Worm (Caenorhabditis elegans): ENCODE data around the gene dsh-2.

Gene dsh-2

ce11 chrII:5084225-5084624, 3.3 kb upstream of the dsh-2 start:
- TF ChIP-seq ceh-58 (GFP tag; IDR thresholded peaks at IDR 0.05): no peak
- TF ChIP-seq tlf-1 (GFP tag; optimal IDR thresholded peaks at IDR 0.05): no peak
- TF ChIP-seq repo-1 (tag; optimal IDR thresholded peaks at IDR 0.05): no peak
- TF ChIP-seq unc-62 (GFP tag; optimal IDR thresholded peaks at IDR 0.05): no peak
- TF ChIP-seq nhr-179 (tag; optimal IDR thresholded peaks at IDR 0.05): no peak
- TF ChIP-seq ztf-6 (GFP tag; IDR thresholded peaks at IDR 0.05): no peak
- TF ChIP-seq ceh-79 (tag; optimal IDR thresholded peaks at IDR 0.05): no peak
- TF ChIP-seq lin-54 (GFP tag; optimal IDR thresholded peaks at IDR 0.05): no peak
- TF ChIP-seq let-526 (GFP tag; IDR thresholded peaks at IDR 0.05): no peak
- TF ChIP-seq ztf-25 (GFP tag; IDR thresholded peaks at IDR 0.05): no peak
- no peak for TF ChIP-seq D2030.7 (GFP tag; IDR thresholded peaks at IDR 0.05)

- no peak for TF ChIP-seq attf-3 (GFP tag; conservative IDR thresholded peaks at IDR 0.05)
- TF ChIP-seq hsf-1 (GFP tag; IDR thresholded peaks at IDR 0.05): no peak
- no peak for TF ChIP-seq pha-4 (tag; optimal IDR thresholded peaks at IDR 0.05)
- no peak for TF ChIP-seq cebp-2 (GFP tag; IDR thresholded peaks at IDR 0.05)
- TF ChIP-seq xnd-1 (tag; optimal IDR thresholded peaks at IDR 0.05): no peak
- no peak for TF ChIP-seq Y53G8AR.9 (GFP tag; conservative IDR thresholded peaks at IDR 0.05)
- no peak for TF ChIP-seq C06A6.2 (GFP tag; conservative IDR thresholded peaks at IDR 0.05)
- TF ChIP-seq efl-1 (GFP tag; optimal IDR thresholded peaks at IDR 0.05): no peak
- TF ChIP-seq rcor-1 (GFP tag; IDR thresholded peaks at IDR 0.05): no peak
- TF ChIP-seq nhr-80 (tag; optimal IDR thresholded peaks at IDR 0.05): no peak
- TF ChIP-seq F37B4.10 (GFP tag; IDR thresholded peaks at IDR 0.05): no peak
These were observed 2.4 kb upstream of the dsh-2 start, which contains the start of gene C04G6.4 for ce11 chrII:5083341-5083740. Gene C04G6.4 (minus strand): TSS chrII:5083441.

ce11 chrII:5071265-5071664, 9.7 kb downstream of the dsh-2 start, which contains the start of gene C27A2.7:
Gene C27A2.7 (minus strand): TSS chrII:5071365.
- TF ChIP-seq F33H1.4 (GFP tag; IDR thresholded peaks at IDR 0.05): no peak
- no peak for TF ChIP-seq Y67H2A.10 (GFP tag; conservative IDR thresholded peaks at IDR 0.05)
- no peak for TF ChIP-seq dox-1 (GFP tag; IDR thresholded peaks at IDR 0.05)
- TF ChIP-seq unc-62 (GFP tag; optimal IDR thresholded peaks at IDR 0.05): no peak
- TF ChIP-seq lin-54 (GFP tag; optimal IDR thresholded peaks at IDR 0.05): no peak
- TF ChIP-seq F55B11.4 (tag; optimal IDR thresholded peaks at IDR 0.05; ENCODE audit: borderline replicate concordance, insufficient read depth): no peak
- no peak for TF ChIP-seq B0261.1 (tag; optimal IDR thresholded peaks at IDR 0.05)
- no peak for TF ChIP-seq F52B5.7 (tag; optimal IDR thresholded peaks at IDR 0.05)
- TF ChIP-seq mel-28 (tag; optimal IDR thresholded peaks at IDR 0.05; ENCODE audit: borderline replicate concordance): no peak
- no peak for TF ChIP-seq F23B12.7 (tag; optimal IDR thresholded peaks at IDR 0.05; ENCODE audit: insufficient read depth)
- no peak for TF ChIP-seq hmg-1.2 (GFP tag; IDR thresholded peaks at IDR 0.05)
- no peak for TF ChIP-seq ZK185.1 (tag; optimal IDR thresholded peaks at IDR 0.05; ENCODE audit: poor library complexity, severe bottlenecking)
- TF ChIP-seq madf-10 (tag; optimal IDR thresholded peaks at IDR 0.05): no peak
- TF ChIP-seq madf-8 (GFP tag; conservative IDR thresholded peaks at IDR 0.05): no peak
- no peak for TF ChIP-seq Y95B8A.8 (GFP tag; IDR thresholded peaks at IDR 0.05)

ce11 chrII:5069525-5069924, 11.4 kb downstream of the dsh-2 start, which contains the start of gene idpb-2:
Gene idpb-2 (minus strand): TSS chrII:5069625.
- TF ChIP-seq die-1 (tag; optimal IDR thresholded peaks at IDR 0.05): no peak
- no peak for TF ChIP-seq F22D6.2 (tag; optimal IDR thresholded peaks at IDR 0.05)
